Worm (Caenorhabditis elegans) whole organism, L3 larva: ENCODE results near the gene col-79.

Experiments
- fkh-2 ChIP-seq: fragments of 150-350 bp; optimal IDR thresholded peaks from 2 replicates; lab custom pipeline; 2014; ENCODE audit warnings: missing biosample characterization, missing genetic modification reagents, missing genetic modification characterization
- fos-1 ChIP-seq: fragments of 150-350 bp; optimal IDR thresholded peaks from 2 replicates; lab custom pipeline; 2014; ENCODE audit warnings: missing biosample characterization, missing genetic modification characterization
- nfya-1 ChIP-seq: sonication (generic microtip); optimal IDR thresholded peaks from 2 replicates; lab custom pipeline; 2017; ENCODE audit warnings: missing genetic modification characterization, mild to moderate bottlenecking, missing compliant biosample characterization, antibody characterized with exemption, moderate library complexity; ENCODE audit not compliant: insufficient read depth
- nhr-28 ChIP-seq: fragments of 150-350 bp; optimal IDR thresholded peaks from 2 replicates; lab custom pipeline; 2014; ENCODE audit warnings: missing biosample characterization, missing genetic modification characterization
- pqm-1 ChIP-seq: fragments of 150-350 bp; optimal IDR thresholded peaks from 2 replicates; lab custom pipeline; 2017; ENCODE audit warnings: missing biosample characterization, missing genetic modification characterization, inconsistent platforms
- skn-1 ChIP-seq: fragments of 150-350 bp; optimal IDR thresholded peaks from 2 replicates; lab custom pipeline; 2014; ENCODE audit warnings: missing biosample characterization, missing genetic modification characterization
- unc-62 ChIP-seq: fragments of 150-350 bp; sonication (generic microtip); optimal IDR thresholded peaks from 4 replicates; lab custom pipeline; 2014; ENCODE audit warnings: missing biosample characterization, missing genetic modification reagents, missing genetic modification characterization
- zag-1 ChIP-seq: fragments of 150-350 bp; optimal IDR thresholded peaks from 2 replicates; lab custom pipeline; 2014; ENCODE audit warnings: missing biosample characterization, missing genetic modification characterization

DNA sequence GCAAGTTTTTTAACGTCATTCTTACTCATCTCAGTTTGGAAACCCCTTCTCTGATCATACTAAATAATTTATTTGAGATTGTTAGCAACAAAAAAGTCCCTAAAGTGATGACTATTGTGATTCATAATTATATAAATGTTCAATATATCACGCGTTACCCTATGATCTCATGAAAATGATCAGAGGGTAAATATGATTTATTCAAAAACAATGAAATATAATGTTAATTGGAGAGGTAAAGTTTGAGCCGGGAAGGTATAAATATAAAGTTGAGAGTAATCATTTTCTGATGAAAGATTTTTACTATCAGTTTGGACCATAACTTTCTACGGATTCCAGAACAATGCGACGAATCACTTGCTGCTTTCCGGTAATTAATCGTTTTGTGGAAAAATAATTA is 33.6 kb downstream of the col-79 start, which contains the start of gene C52A11.3:
- TF ChIP-seq nfya-1 (tag; lab: Kevin White, UChicago) (no peak), skn-1 (no peak), nhr-28 (no peak), pqm-1 (tag; lab: Kevin White, UChicago) (no peak), fos-1 (no peak), zag-1 (tag; lab: Kevin White, UChicago) (no peak), fkh-2 (tag; lab: Kevin White, UChicago) (no peak), unc-62 (no peak)
